Worm (Caenorhabditis elegans): ENCODE measurements around the gene Y72A10A.1.

ce11 chrX:6122026-6122425 is 16.1 kb downstream of the Y72A10A.1 start, which contains the start of gene nnt-1:
- TF ChIP-seq snpc-4 (tag; optimal IDR thresholded peaks at IDR 0.05) (no peak), nhr-76 (tag; optimal IDR thresholded peaks at IDR 0.05) (no peak), mep-1 (tag; optimal IDR thresholded peaks at IDR 0.05) (no peak), ceh-39 (tag; optimal IDR thresholded peaks at IDR 0.05) (no peak), unc-62 (GFP tag; optimal IDR thresholded peaks at IDR 0.05) (no peak), blmp-1 (tag; optimal IDR thresholded peaks at IDR 0.05) (no peak), nhr-28 (tag; optimal IDR thresholded peaks at IDR 0.05) (no peak), nhr-237 (tag; optimal IDR thresholded peaks at IDR 0.05) (no peak), elt-3 (tag; optimal IDR thresholded peaks at IDR 0.05) (no peak)
